Fruit fly (Drosophila melanogaster) whole organism, embryonic: ENCODE data around the gene Stat92E.

Source experiments
- Atf-2 ChIP-seq: fragments of 200-800 bp; sonication (Bioruptor generic); optimal IDR thresholded peaks from 2 replicates; lab custom pipeline; 2016; ENCODE audit warnings: missing biosample characterization, missing genetic modification characterization
- CG10147 ChIP-seq: fragments of 200-800 bp; sonication (Bioruptor generic); optimal IDR thresholded peaks from 2 replicates; lab custom pipeline; 2019; ENCODE audit warnings: missing biosample characterization, mild to moderate bottlenecking, missing genetic modification characterization, moderate library complexity
- CG10321 ChIP-seq: fragments of 200-800 bp; sonication (Bioruptor generic); IDR thresholded peaks from 2 replicates; pipeline ENCODE4 v1.3.6; 2022; ENCODE audit warnings: missing biosample characterization, missing genetic modification characterization
- CG10462 ChIP-seq: fragments of 200-800 bp; sonication (Bioruptor generic); optimal IDR thresholded peaks from 2 replicates; lab custom pipeline; 2016; ENCODE audit warnings: missing biosample characterization, missing genetic modification characterization
- CG10979 ChIP-seq: fragments of 200-800 bp; sonication (Bioruptor generic); optimal IDR thresholded peaks from 2 replicates; lab custom pipeline; 2018; ENCODE audit warnings: missing biosample characterization, mild to moderate bottlenecking, missing genetic modification characterization, moderate library complexity
- CG11398 ChIP-seq: fragments of 200-800 bp; sonication (Bioruptor generic); optimal IDR thresholded peaks from 2 replicates; lab custom pipeline; 2016; ENCODE audit warnings: missing biosample characterization, missing genetic modification characterization
- CG11560 ChIP-seq: fragments of 200-800 bp; sonication (Bioruptor generic); IDR thresholded peaks from 3 replicates; pipeline ENCODE4 v1.3.6; 2022; ENCODE audit warnings: missing biosample characterization, missing genetic modification characterization
- CG12391 ChIP-seq: fragments of 200-800 bp; sonication (Bioruptor generic); optimal IDR thresholded peaks from 3 replicates; lab custom pipeline; 2018; ENCODE audit warnings: missing biosample characterization, mild to moderate bottlenecking, missing genetic modification characterization, moderate library complexity
- CG12659 ChIP-seq: fragments of 200-800 bp; sonication (Bioruptor generic); optimal IDR thresholded peaks from 3 replicates; lab custom pipeline; 2017; ENCODE audit warnings: mild to moderate bottlenecking, missing biosample characterization, missing genetic modification reagents, missing genetic modification characterization
- CG14050 ChIP-seq: fragments of 200-800 bp; sonication (Bioruptor generic); IDR thresholded peaks from 3 replicates; pipeline ENCODE4 v1.3.6; 2022; ENCODE audit warnings: missing biosample characterization, missing genetic modification characterization
- CG14710 ChIP-seq: fragments of 200-800 bp; sonication (Bioruptor generic); optimal IDR thresholded peaks from 3 replicates; lab custom pipeline; 2019; ENCODE audit warnings: missing biosample characterization, mild to moderate bottlenecking, missing genetic modification characterization, moderate library complexity
- CG17568 ChIP-seq: fragments of 200-800 bp; sonication (Bioruptor generic); optimal IDR thresholded peaks from 2 replicates; lab custom pipeline; 2018; ENCODE audit warnings: missing biosample characterization, mild to moderate bottlenecking, missing genetic modification characterization, moderate library complexity
- CG18619 ChIP-seq: fragments of 200-800 bp; sonication (Bioruptor generic); optimal IDR thresholded peaks from 3 replicates; lab custom pipeline; 2017; ENCODE audit warnings: missing biosample characterization, mild to moderate bottlenecking, missing genetic modification characterization
- CG2120 ChIP-seq: fragments of 200-800 bp; sonication (Bioruptor generic); optimal IDR thresholded peaks from 3 replicates; lab custom pipeline; 2016; ENCODE audit warnings: missing biosample characterization, missing genetic modification characterization
- CG30431 ChIP-seq: fragments of 200-800 bp; sonication (Bioruptor generic); optimal IDR thresholded peaks from 2 replicates; lab custom pipeline; 2017; ENCODE audit warnings: missing biosample characterization, missing genetic modification characterization
- CG31365 ChIP-seq: fragments of 200-800 bp; sonication (Bioruptor generic); optimal IDR thresholded peaks from 2 replicates; lab custom pipeline; 2018; ENCODE audit warnings: missing biosample characterization, mild to moderate bottlenecking, missing genetic modification characterization
- CG31441 ChIP-seq: fragments of 200-800 bp; sonication (Bioruptor generic); IDR thresholded peaks from 2 replicates; pipeline ENCODE4 v1.3.6; 2022; ENCODE audit warnings: missing biosample characterization, missing genetic modification characterization
- CG3726 ChIP-seq: fragments of 200-800 bp; sonication (Bioruptor generic); IDR thresholded peaks from 3 replicates; pipeline ENCODE4, ENCODE4 v1.3.6; 2022; ENCODE audit warnings: missing biosample characterization, missing genetic modification characterization
- CG8281 ChIP-seq: fragments of 200-800 bp; sonication (Bioruptor generic); optimal IDR thresholded peaks from 2 replicates; lab custom pipeline; 2018; ENCODE audit warnings: missing biosample characterization, mild to moderate bottlenecking, missing genetic modification characterization, moderate library complexity
- CG9876 ChIP-seq: fragments of 200-800 bp; sonication (Bioruptor generic); optimal IDR thresholded peaks from 2 replicates; lab custom pipeline; 2016; ENCODE audit warnings: missing biosample characterization, missing genetic modification characterization
- CkIIα-i1 ChIP-seq: fragments of 200-800 bp; sonication (Bioruptor generic); IDR thresholded peaks from 2 replicates; pipeline ENCODE4 v1.3.6; 2022; ENCODE audit warnings: missing biosample characterization, missing genetic modification characterization
- Deaf1 ChIP-seq: fragments of 200-800 bp; optimal IDR thresholded peaks from 3 replicates; lab custom pipeline; 2019; ENCODE audit warnings: missing biosample characterization, mild to moderate bottlenecking, missing genetic modification characterization, moderate library complexity
- E2f2 ChIP-seq: fragments of 200-800 bp; sonication (Bioruptor generic); IDR thresholded peaks from 2 replicates; pipeline ENCODE4 v1.3.6; 2022; ENCODE audit warnings: missing biosample characterization, missing genetic modification characterization
- Meics ChIP-seq: fragments of 200-800 bp; sonication (Bioruptor generic); optimal IDR thresholded peaks from 2 replicates; lab custom pipeline; 2017; ENCODE audit warnings: missing biosample characterization, mild to moderate bottlenecking, missing genetic modification characterization
- NC2α ChIP-seq: fragments of 200-800 bp; sonication (Bioruptor generic); optimal IDR thresholded peaks from 2 replicates; lab custom pipeline; 2016; ENCODE audit warnings: missing biosample characterization, missing genetic modification characterization
- NC2β ChIP-seq: fragments of 200-800 bp; sonication (Bioruptor generic); optimal IDR thresholded peaks from 2 replicates; lab custom pipeline; 2016; ENCODE audit warnings: missing biosample characterization, missing genetic modification characterization
- Neu2 ChIP-seq: fragments of 200-800 bp; sonication (Bioruptor generic); optimal IDR thresholded peaks from 3 replicates; lab custom pipeline; 2016; ENCODE audit warnings: missing biosample characterization, missing genetic modification characterization, borderline replicate concordance
- PHDP ChIP-seq: fragments of 200-800 bp; sonication (Bioruptor generic); optimal IDR thresholded peaks from 3 replicates; lab custom pipeline; 2018; ENCODE audit warnings: missing biosample characterization, mild to moderate bottlenecking, missing genetic modification characterization, moderate library complexity
- Scr ChIP-seq: fragments of 200-800 bp; sonication (Bioruptor generic); IDR thresholded peaks from 2 replicates; pipeline ENCODE4 v1.3.6; 2022; ENCODE audit warnings: missing biosample characterization, missing genetic modification characterization; ENCODE audit not compliant: partially characterized antibody
- Stat92E ChIP-seq, 3 experiments: fragments of >200 bp in 2 of 3; fragments of 200-800 bp in 1 of 3; sonication (Bioruptor generic) in 1 of 3; optimal IDR thresholded peaks; 2 replicates each; lab custom pipeline; 2017 to 2019; ENCODE audit warnings: missing biosample characterization in 3 of 3, missing genetic modification characterization in 3 of 3, mild to moderate bottlenecking in 1 of 3, moderate library complexity in 1 of 3
- bbx ChIP-seq: fragments of 200-800 bp; sonication (Bioruptor generic); IDR thresholded peaks from 2 replicates; pipeline ENCODE4 v1.3.6; 2022; ENCODE audit warnings: missing biosample characterization, missing genetic modification characterization; ENCODE audit not compliant: partially characterized antibody
- cas ChIP-seq: fragments of 200-800 bp; sonication (Bioruptor generic); IDR thresholded peaks from 2 replicates; pipeline ENCODE4 v1.3.6; 2022; ENCODE audit warnings: missing biosample characterization, missing genetic modification characterization
- chm ChIP-seq: fragments of 200-800 bp; sonication (Bioruptor generic); IDR thresholded peaks from 2 replicates; pipeline ENCODE4 v1.3.6; 2022; ENCODE audit warnings: missing biosample characterization, missing genetic modification characterization
- dpn ChIP-seq, 2 experiments: fragments of 200-800 bp; sonication (Bioruptor generic); optimal IDR thresholded peaks; 3 replicates each; lab custom pipeline; 2016; ENCODE audit warnings: missing biosample characterization in 2 of 2, missing genetic modification characterization in 2 of 2
- dysf ChIP-seq: fragments of 200-800 bp; sonication (Bioruptor generic); IDR thresholded peaks from 3 replicates; pipeline ENCODE4 v1.3.6; 2022; ENCODE audit warnings: missing biosample characterization, missing genetic modification characterization
- gt ChIP-seq: fragments of 200-800 bp; sonication (Bioruptor generic); IDR thresholded peaks from 2 replicates; pipeline ENCODE4 v1.3.6; 2022; ENCODE audit warnings: missing biosample characterization, missing genetic modification characterization
- hth ChIP-seq: fragments of >200 bp; optimal IDR thresholded peaks from 2 replicates; lab custom pipeline; 2017; ENCODE audit warnings: inconsistent platforms
- kah ChIP-seq: fragments of 200-800 bp; sonication (Bioruptor generic); optimal IDR thresholded peaks from 2 replicates; lab custom pipeline; 2018; ENCODE audit warnings: missing biosample characterization, mild to moderate bottlenecking, missing genetic modification characterization
- lab ChIP-seq: fragments of 200-800 bp; sonication (Bioruptor generic); optimal IDR thresholded peaks from 3 replicates; lab custom pipeline; 2017; ENCODE audit warnings: missing biosample characterization, missing genetic modification characterization, mild to moderate bottlenecking, moderate library complexity, missing genetic modification reagents
- pros ChIP-seq: fragments of 200-800 bp; sonication (Bioruptor generic); optimal IDR thresholded peaks from 3 replicates; lab custom pipeline; 2019; ENCODE audit warnings: missing biosample characterization, mild to moderate bottlenecking, missing genetic modification characterization, moderate library complexity
- run ChIP-seq: fragments of 200-800 bp; sonication (Bioruptor generic); optimal IDR thresholded peaks from 3 replicates; lab custom pipeline; 2018; ENCODE audit warnings: missing biosample characterization, mild to moderate bottlenecking, missing genetic modification characterization
- schlank ChIP-seq: fragments of 200-800 bp; sonication (Bioruptor generic); optimal IDR thresholded peaks from 2 replicates; lab custom pipeline; 2018; ENCODE audit warnings: missing biosample characterization, mild to moderate bottlenecking, missing genetic modification characterization
- seq ChIP-seq: fragments of 200-800 bp; sonication (Bioruptor generic); IDR thresholded peaks from 2 replicates; pipeline ENCODE4 v1.3.6; 2022; ENCODE audit warnings: missing biosample characterization, missing genetic modification characterization
- ssp ChIP-seq: fragments of 200-800 bp; sonication (Bioruptor generic); IDR thresholded peaks from 2 replicates; pipeline ENCODE4 v1.3.6; 2022; ENCODE audit warnings: missing biosample characterization, missing genetic modification characterization
- tll ChIP-seq, 2 experiments: fragments of 200-800 bp in 1 of 2; fragments of >200 bp in 1 of 2; sonication (Bioruptor generic) in 1 of 2; optimal IDR thresholded peaks; 2 replicates each; lab custom pipeline; 2017 to 2019; ENCODE audit warnings: missing biosample characterization in 2 of 2, missing genetic modification characterization in 2 of 2, mild to moderate bottlenecking in 1 of 2, moderate library complexity in 1 of 2
- tna ChIP-seq: fragments of 200-800 bp; sonication (Bioruptor generic); IDR thresholded peaks from 2 replicates; pipeline ENCODE4 v1.3.6; 2022; ENCODE audit warnings: missing biosample characterization, missing genetic modification characterization; ENCODE audit not compliant: partially characterized antibody
- vvl ChIP-seq: fragments of 200-800 bp; sonication (Bioruptor generic); IDR thresholded peaks from 2 replicates; pipeline ENCODE4 v1.3.6; 2022; ENCODE audit warnings: missing biosample characterization, missing genetic modification characterization
- wdn ChIP-seq: fragments of 200-800 bp; sonication (Bioruptor generic); IDR thresholded peaks from 2 replicates; pipeline ENCODE4 v1.3.6; 2022; ENCODE audit warnings: missing biosample characterization, missing genetic modification characterization
- wek ChIP-seq: fragments of 200-800 bp; sonication (Bioruptor generic); optimal IDR thresholded peaks from 3 replicates; lab custom pipeline; 2018; ENCODE audit warnings: missing biosample characterization, mild to moderate bottlenecking, missing genetic modification characterization, moderate library complexity

Stat92E gene

dm6 chr3R:20549855-20550603 lies 2.1 kb downstream of the Stat92E start (continued):
- peak; percentile 80 for TF ChIP-seq CG30431 (GFP tag; lab: Kevin White, UChicago)
- no peak for TF ChIP-seq pros (GFP tag; lab: Kevin White, UChicago)
- peak; percentile 65 for TF ChIP-seq CG10462 (GFP tag; lab: Kevin White, UChicago)
- peak; percentile 49 for TF ChIP-seq schlank (tag; lab: Kevin White, UChicago)
- no peak for TF ChIP-seq NC2β
- TF ChIP-seq CG12391, result peak; percentile 89
- TF ChIP-seq CG8281, result peak; percentile 65
- peak; percentile 74 for TF ChIP-seq CG17568 (GFP tag; lab: Kevin White, UChicago)
- peak; percentile 85 for TF ChIP-seq CG12659 (GFP tag; lab: Kevin White, UChicago)
- peak; percentile 90 for TF ChIP-seq dysf
- TF ChIP-seq NC2α (GFP tag; lab: Kevin White, UChicago), result no peak
- peak; percentile 58 for TF ChIP-seq chm (GFP tag; lab: Robert Waterston, UW)
- peak; percentile 88 for TF ChIP-seq PHDP (tag; lab: Kevin White, UChicago)
- peak; percentile 61 for TF ChIP-seq kah
- peak; percentile 42; the same call in 1 of the 2 replicates for TF ChIP-seq E2f2 (GFP tag; lab: Robert Waterston, UW)
- TF ChIP-seq CG10979 (tag; lab: Kevin White, UChicago), result peak; percentile 92
- peak; percentile 82 for TF ChIP-seq Deaf1
- TF ChIP-seq CG18619 (GFP tag; lab: Kevin White, UChicago), result peak; percentile 86
- peak; percentile 86 for TF ChIP-seq CG31441 (GFP tag; lab: Robert Waterston, UW)
- TF ChIP-seq CG11398 (GFP tag; lab: Kevin White, UChicago), result no peak
- peak; percentile 88 for TF ChIP-seq Meics
- TF ChIP-seq seq, result peak; percentile 72
- no peak for TF ChIP-seq wdn
- TF ChIP-seq Scr (GFP tag; lab: Robert Waterston, UW), result no peak
- TF ChIP-seq CG10321, result peak; percentile 54
- peak; percentile 20 to 78 for TF ChIP-seq dpn (GFP tag; optimal IDR thresholded peaks at IDR 0.05; lab: Kevin White, UChicago)
- peak; percentile 40; the same call in 1 of the 2 replicates for TF ChIP-seq gt (GFP tag; lab: Robert Waterston, UW)
- TF ChIP-seq CG3726, result peak; percentile 78; the same call in 2 of the 3 replicates
- no peak for TF ChIP-seq bbx (GFP tag; lab: Robert Waterston, UW)
- peak; percentile 25; the same call in 1 of the 2 replicates for TF ChIP-seq cas
- TF ChIP-seq ssp (GFP tag; lab: Robert Waterston, UW), result peak; percentile 71
- TF ChIP-seq Atf-2 (GFP tag; lab: Kevin White, UChicago), result no peak
- no peak for TF ChIP-seq Neu2 (GFP tag; lab: Kevin White, UChicago)
- peak; percentile 74 for TF ChIP-seq CG14050 (GFP tag; lab: Robert Waterston, UW)
- peak; percentile 83 for TF ChIP-seq CG14710
- TF ChIP-seq tna (GFP tag; lab: Robert Waterston, UW), result no peak
- TF ChIP-seq vvl (GFP tag; lab: Robert Waterston, UW), result peak; percentile 90
- no peak for TF ChIP-seq hth (lab: Kevin White, UChicago)
- TF ChIP-seq lab (GFP tag; lab: Kevin White, UChicago), result peak; percentile 92
- peak; percentile 83 for TF ChIP-seq CG2120 (GFP tag; lab: Kevin White, UChicago)
- no peak for TF ChIP-seq CG9876 (GFP tag; lab: Kevin White, UChicago)
- TF ChIP-seq Stat92E (GFP tag; optimal IDR thresholded peaks at IDR 0.05; lab: Kevin White, UChicago), result peak in 1 of 3 experiments; percentile 100
- TF ChIP-seq CG31365, result peak; percentile 47
- no peak for TF ChIP-seq CkIIα-i1 (GFP tag; lab: Robert Waterston, UW)
- TF ChIP-seq wek (GFP tag; lab: Kevin White, UChicago), result no peak
- TF ChIP-seq tll (GFP tag; optimal IDR thresholded peaks at IDR 0.05; lab: Kevin White, UChicago), result peak in 1 of 2 experiments; percentile 93
- TF ChIP-seq CG11560 (tag; lab: Robert Waterston, UW), result peak; percentile 78
- TF ChIP-seq run (tag; lab: Kevin White, UChicago), result peak; percentile 41
- peak; percentile 84 for TF ChIP-seq CG10147 (GFP tag; lab: Kevin White, UChicago)
